Worm (Caenorhabditis elegans) whole organism, young adult: ENCODE data around the gene Y73C8B.9.

Source experiments
- D2030.7 ChIP-seq: fragments of 200-800 bp; sonication (Bioruptor generic); IDR thresholded peaks from 2 replicates; pipeline ENCODE4 v1.3.6; 2022; ENCODE audit warnings: missing genetic modification reagents, missing genetic modification characterization, missing compliant biosample characterization
- F39B2.1 ChIP-seq: fragments of 200-800 bp; sonication (Bioruptor generic); IDR thresholded peaks from 2 replicates; pipeline ENCODE4 v1.3.6; 2022; ENCODE audit warnings: missing genetic modification reagents, missing genetic modification characterization, missing compliant biosample characterization
- T07F8.4 ChIP-seq: sonication (generic microtip); optimal IDR thresholded peaks from 2 replicates; lab custom pipeline; 2016; ENCODE audit warnings: mild to moderate bottlenecking, missing genetic modification characterization, moderate library complexity, missing compliant biosample characterization
- Y79H2A.3 ChIP-seq: fragments of 200-800 bp; sonication (Bioruptor generic); conservative IDR thresholded peaks from 2 replicates; pipeline ENCODE4 v1.3.6; 2022; ENCODE audit warnings: missing genetic modification reagents, missing genetic modification characterization, missing compliant biosample characterization
- ama-1 ChIP-seq, 3 experiments: fragments of 150-350 bp in 1 of 3; sonication (generic microtip) in 2 of 3; optimal IDR thresholded peaks; 2 replicates each; lab custom pipeline; 2014 to 2018; ENCODE audit warnings: missing biosample characterization in 2 of 3, missing genetic modification characterization in 2 of 3, missing genetic modification reagents in 2 of 3
- aptf-2 ChIP-seq: fragments of 200-800 bp; sonication (Bioruptor generic); conservative IDR thresholded peaks from 2 replicates; pipeline ENCODE4 v1.3.6; 2022; ENCODE audit warnings: missing genetic modification reagents, missing genetic modification characterization, missing compliant biosample characterization
- bed-1 ChIP-seq: fragments of 200-800 bp; sonication (Bioruptor generic); IDR thresholded peaks from 2 replicates; pipeline ENCODE4 v1.3.6; 2022; ENCODE audit warnings: missing genetic modification reagents, missing genetic modification characterization, missing compliant biosample characterization
- ets-4 ChIP-seq: fragments of 200-800 bp; sonication (Bioruptor generic); optimal IDR thresholded peaks from 2 replicates; lab custom pipeline; 2018; ENCODE audit warnings: mild to moderate bottlenecking, missing genetic modification characterization, missing compliant biosample characterization
- lsl-1 ChIP-seq: fragments of 200-800 bp; sonication (Bioruptor generic); optimal IDR thresholded peaks from 2 replicates; lab custom pipeline; 2018; ENCODE audit warnings: mild to moderate bottlenecking, missing genetic modification characterization, moderate library complexity, missing compliant biosample characterization
- madf-3 ChIP-seq: fragments of 200-800 bp; sonication (Bioruptor generic); IDR thresholded peaks from 2 replicates; pipeline ENCODE4 v1.3.6; 2022; ENCODE audit warnings: missing genetic modification reagents, missing genetic modification characterization, missing compliant biosample characterization
- nhr-179 ChIP-seq: sonication (generic microtip); optimal IDR thresholded peaks from 2 replicates; lab custom pipeline; 2016; ENCODE audit warnings: mild to moderate bottlenecking, missing genetic modification characterization, missing compliant biosample characterization
- nhr-80 ChIP-seq: sonication (generic microtip); optimal IDR thresholded peaks from 2 replicates; lab custom pipeline; 2016; ENCODE audit warnings: missing genetic modification characterization, missing compliant biosample characterization
- tbx-9 ChIP-seq: sonication (generic microtip); optimal IDR thresholded peaks from 2 replicates; lab custom pipeline; 2016; ENCODE audit warnings: borderline replicate concordance, missing genetic modification characterization, inconsistent platforms, missing compliant biosample characterization

DNA sequence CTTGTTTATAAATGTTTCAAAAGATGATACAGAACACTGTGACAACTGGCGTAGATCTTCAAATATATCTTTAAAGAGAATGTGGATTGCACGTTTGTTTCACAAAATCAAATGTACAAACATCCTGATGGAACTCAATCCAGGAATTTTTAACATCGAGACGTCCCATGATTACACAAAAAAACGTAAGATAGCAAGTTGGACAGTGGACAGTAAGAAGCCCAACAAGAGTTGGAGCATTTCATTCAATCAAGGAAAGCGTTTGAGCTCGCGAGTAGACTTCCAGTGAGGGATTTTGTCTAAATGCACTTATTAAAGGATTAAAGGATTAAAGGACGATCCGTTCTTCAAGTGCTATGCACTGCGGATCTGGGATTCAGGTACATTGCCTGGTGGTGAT, 34.1 kb upstream of the Y73C8B.9 start, which contains the start of gene C36C5.12:
- TF ChIP-seq ets-4 (GFP tag; lab: Kevin White, UChicago) (no peak), nhr-179 (tag; lab: Kevin White, UChicago) (no peak), D2030.7 (no peak), T07F8.4 (tag; lab: Kevin White, UChicago) (no peak), nhr-80 (tag; lab: Kevin White, UChicago) (no peak), F39B2.1 (GFP tag; lab: Robert Waterston, UW) (no peak), ama-1 (optimal IDR thresholded peaks at IDR 0.05; lab: Kevin White, UChicago) (no peak), ama-1 (GFP tag; optimal IDR thresholded peaks at IDR 0.05; lab: Kevin White, UChicago) (no peak), tbx-9 (no peak), bed-1 (GFP tag; lab: Robert Waterston, UW) (no peak), Y79H2A.3 (no peak), lsl-1 (no peak), aptf-2 (GFP tag; lab: Robert Waterston, UW) (no peak), madf-3 (no peak)
